Fruit fly (Drosophila melanogaster): Measurements from ENCODE around the gene TSG101.

Gene TSG101

dm6 chr3L:16844920-16845573, 3.0 kb downstream of the TSG101 start, which contains the start of the genes kud and Zcchc7 (continued):
- TF ChIP-seq Hmx (GFP tag; optimal IDR thresholded peaks at IDR 0.05) (no peak), Gsc (GFP tag; IDR thresholded peaks at IDR 0.05) (no peak), sob (GFP tag; IDR thresholded peaks at IDR 0.05) (peak; percentile 62), CG8944 (GFP tag; optimal IDR thresholded peaks at IDR 0.05) (no peak), GATAe (GFP tag; conservative IDR thresholded peaks at IDR 0.05) (no peak), CG7786 (GFP tag; optimal IDR thresholded peaks at IDR 0.05) (peak; percentile 44), CG9609 (GFP tag; optimal IDR thresholded peaks at IDR 0.05) (peak; percentile 47), CG31441 (GFP tag; IDR thresholded peaks at IDR 0.05) (no peak; the same call in 1 of the 2 replicates), dimm (GFP tag; IDR thresholded peaks at IDR 0.05) (no peak), sim (GFP tag; IDR thresholded peaks at IDR 0.05) (no peak), CG10267 (tag; optimal IDR thresholded peaks at IDR 0.05) (peak; percentile 69), Lim3 (GFP tag; IDR thresholded peaks at IDR 0.05) (no peak), CG10959 (GFP tag; IDR thresholded peaks at IDR 0.05) (no peak), Awh (GFP tag; IDR thresholded peaks at IDR 0.05) (no peak), Nf-YA (GFP tag; IDR thresholded peaks at IDR 0.05) (no peak), CG1529 (GFP tag; optimal IDR thresholded peaks at IDR 0.05) (no peak), mirr (GFP tag; optimal IDR thresholded peaks at IDR 0.05) (no peak), sd (tag; optimal IDR thresholded peaks at IDR 0.05) (no peak), tap (tag; optimal IDR thresholded peaks at IDR 0.05) (no peak), gce (GFP tag; IDR thresholded peaks at IDR 0.05) (no peak), CG12942 (GFP tag; optimal IDR thresholded peaks at IDR 0.05) (peak; percentile 17), CG14667 (GFP tag; IDR thresholded peaks at IDR 0.05) (no peak), Antp (GFP tag; optimal IDR thresholded peaks at IDR 0.05) (peak; percentile 43), zen2 (GFP tag; IDR thresholded peaks at IDR 0.05; ENCODE audit: partially characterized antibody) (no peak), h (optimal IDR thresholded peaks at IDR 0.05) (no peak), CG7745 (tag; optimal IDR thresholded peaks at IDR 0.05) (no peak), danr (GFP tag; IDR thresholded peaks at IDR 0.05) (no peak), Hr39 (optimal IDR thresholded peaks at IDR 0.05) (no peak), oc (tag; optimal IDR thresholded peaks at IDR 0.05) (no peak), crol (GFP tag; IDR thresholded peaks at IDR 0.05) (no peak), CG14710 (tag; optimal IDR thresholded peaks at IDR 0.05) (peak; percentile 78), pum (GFP tag; optimal IDR thresholded peaks at IDR 0.05) (peak; percentile 31), disco-r (GFP tag; optimal IDR thresholded peaks at IDR 0.05) (no peak), Neu2 (GFP tag; optimal IDR thresholded peaks at IDR 0.05; ENCODE audit: borderline replicate concordance) (no peak), CG18011 (GFP tag; optimal IDR thresholded peaks at IDR 0.05) (peak; percentile 50), CG12219 (GFP tag; optimal IDR thresholded peaks at IDR 0.05) (no peak), fu2 (GFP tag; optimal IDR thresholded peaks at IDR 0.05) (peak; percentile 28), cad (GFP tag; optimal IDR thresholded peaks at IDR 0.05) (no peak), CG1832 (GFP tag; optimal IDR thresholded peaks at IDR 0.05) (no peak), unpg (GFP tag; optimal IDR thresholded peaks at IDR 0.05) (no peak), zfh1 (GFP tag; IDR thresholded peaks at IDR 0.05) (no peak), Hey (tag; optimal IDR thresholded peaks at IDR 0.05) (no peak), HHEX (GFP tag; optimal IDR thresholded peaks at IDR 0.05) (no peak), CG8359 (GFP tag; optimal IDR thresholded peaks at IDR 0.05; ENCODE audit: borderline replicate concordance) (no peak), ind (GFP tag; optimal IDR thresholded peaks at IDR 0.05) (peak; percentile 48), CG9817 (tag; optimal IDR thresholded peaks at IDR 0.05) (peak; percentile 75), sens (GFP tag) (peak; percentile 89), CG3995 (GFP tag; optimal IDR thresholded peaks at IDR 0.05) (peak; percentile 37), cato (GFP tag; optimal IDR thresholded peaks at IDR 0.05; ENCODE audit: borderline replicate concordance) (peak; percentile 30), ken (GFP tag; IDR thresholded peaks at IDR 0.05) (no peak), maf-S (GFP tag; optimal IDR thresholded peaks at IDR 0.05) (peak; percentile 36), Ravus (GFP tag; IDR thresholded peaks at IDR 0.05) (no peak), stc (GFP tag; IDR thresholded peaks at IDR 0.05) (no peak)
